Worm (Caenorhabditis elegans) whole organism, L2 larva: ENCODE results near the gene vha-14.

Experiments
- C34F6.9 ChIP-seq: fragments of 150-350 bp; optimal IDR thresholded peaks from 2 replicates; lab custom pipeline; 2014; ENCODE audit warnings: missing biosample characterization, missing genetic modification characterization
- F13H6.1 ChIP-seq: sonication (generic microtip); optimal IDR thresholded peaks from 2 replicates; lab custom pipeline; 2016; ENCODE audit warnings: missing genetic modification characterization, missing compliant biosample characterization
- Y55F3AM.14 ChIP-seq: fragments of 200-800 bp; sonication (Bioruptor generic); optimal IDR thresholded peaks from 2 replicates; lab custom pipeline; 2018; ENCODE audit warnings: mild to moderate bottlenecking, missing genetic modification characterization, missing compliant biosample characterization
- ZK546.5 ChIP-seq: sonication (generic microtip); optimal IDR thresholded peaks from 2 replicates; lab custom pipeline; 2017; ENCODE audit warnings: missing biosample characterization, missing genetic modification characterization
- alr-1 ChIP-seq: fragments of 150-350 bp; optimal IDR thresholded peaks from 2 replicates; lab custom pipeline; 2014; ENCODE audit warnings: missing biosample characterization, missing genetic modification characterization
- aly-2 ChIP-seq: fragments of 150-350 bp; optimal IDR thresholded peaks from 2 replicates; lab custom pipeline; 2014; ENCODE audit warnings: missing biosample characterization, missing genetic modification characterization
- ama-1 ChIP-seq: fragments of 150-350 bp; optimal IDR thresholded peaks from 2 replicates; lab custom pipeline; 2018; ENCODE audit warnings: inconsistent platforms
- blmp-1 ChIP-seq: sonication (generic microtip); optimal IDR thresholded peaks from 2 replicates; lab custom pipeline; 2017; ENCODE audit warnings: missing genetic modification characterization, mild to moderate bottlenecking, missing compliant biosample characterization, antibody characterized with exemption, moderate library complexity; ENCODE audit not compliant: insufficient read depth
- ceh-16 ChIP-seq: fragments of 150-350 bp; optimal IDR thresholded peaks from 2 replicates; lab custom pipeline; 2014; ENCODE audit warnings: missing biosample characterization, missing genetic modification characterization
- ceh-82 ChIP-seq: fragments of 150-350 bp; optimal IDR thresholded peaks from 2 replicates; lab custom pipeline; 2014; ENCODE audit warnings: missing biosample characterization, missing genetic modification characterization
- crh-2 ChIP-seq: sonication (generic microtip); optimal IDR thresholded peaks from 2 replicates; lab custom pipeline; 2017; ENCODE audit warnings: missing biosample characterization, missing genetic modification characterization
- dmd-4 ChIP-seq: sonication (generic microtip); optimal IDR thresholded peaks from 2 replicates; lab custom pipeline; 2017; ENCODE audit warnings: missing biosample characterization, missing genetic modification characterization
- elt-1 ChIP-seq: fragments of 150-350 bp; optimal IDR thresholded peaks from 2 replicates; lab custom pipeline; 2014; ENCODE audit warnings: missing biosample characterization, missing genetic modification characterization
- elt-3 ChIP-seq: sonication (generic microtip); optimal IDR thresholded peaks from 2 replicates; lab custom pipeline; 2017; ENCODE audit warnings: missing biosample characterization, missing genetic modification characterization
- fos-1 ChIP-seq: fragments of 150-350 bp; optimal IDR thresholded peaks from 2 replicates; lab custom pipeline; 2014; ENCODE audit warnings: missing biosample characterization, missing genetic modification characterization
- gmeb-1 ChIP-seq: fragments of 150-350 bp; optimal IDR thresholded peaks from 2 replicates; lab custom pipeline; 2014; ENCODE audit warnings: missing biosample characterization, missing genetic modification characterization
- lin-11 ChIP-seq: fragments of 150-350 bp; sonication (generic microtip); optimal IDR thresholded peaks from 2 replicates; lab custom pipeline; 2014; ENCODE audit warnings: missing biosample characterization, missing genetic modification characterization, inconsistent platforms, mixed read lengths
- lin-39 ChIP-seq: fragments of 150-350 bp; optimal IDR thresholded peaks from 2 replicates; lab custom pipeline; 2014; ENCODE audit warnings: missing biosample characterization, missing genetic modification reagents, missing genetic modification characterization
- lsy-2 ChIP-seq, 2 experiments: fragments of 150-350 bp in 1 of 2; sonication (generic microtip) in 1 of 2; optimal IDR thresholded peaks; 2 replicates each; lab custom pipeline; 2014 to 2017; ENCODE audit warnings: missing biosample characterization in 2 of 2, missing genetic modification characterization in 2 of 2
- mab-5 ChIP-seq: fragments of 150-350 bp; optimal IDR thresholded peaks from 2 replicates; lab custom pipeline; 2014; ENCODE audit warnings: missing biosample characterization, missing genetic modification characterization
- mdl-1 ChIP-seq, 2 experiments: fragments of 150-350 bp in 1 of 2; sonication (generic microtip) in 1 of 2; optimal IDR thresholded peaks; 2 replicates each; lab custom pipeline; 2017; ENCODE audit warnings: missing biosample characterization in 2 of 2, missing genetic modification characterization in 2 of 2
- nhr-11 ChIP-seq: fragments of 150-350 bp; optimal IDR thresholded peaks from 2 replicates; lab custom pipeline; 2014; ENCODE audit warnings: missing biosample characterization, missing genetic modification characterization
- nhr-129 ChIP-seq: fragments of 150-350 bp; optimal IDR thresholded peaks from 2 replicates; lab custom pipeline; 2014; ENCODE audit warnings: missing biosample characterization, missing genetic modification characterization
- nhr-23 ChIP-seq: fragments of 150-350 bp; optimal IDR thresholded peaks from 2 replicates; lab custom pipeline; 2014; ENCODE audit warnings: missing biosample characterization, missing genetic modification reagents, missing genetic modification characterization
- nhr-237 ChIP-seq: fragments of 150-350 bp; optimal IDR thresholded peaks from 2 replicates; lab custom pipeline; 2014; ENCODE audit warnings: missing biosample characterization, missing genetic modification characterization
- nhr-25 ChIP-seq: fragments of 150-350 bp; sonication (generic microtip); optimal IDR thresholded peaks from 3 replicates; lab custom pipeline; 2014; ENCODE audit warnings: missing biosample characterization, missing genetic modification characterization
- peb-1 ChIP-seq: fragments of 150-350 bp; optimal IDR thresholded peaks from 2 replicates; lab custom pipeline; 2014; ENCODE audit warnings: missing biosample characterization, missing genetic modification characterization
- sem-4 ChIP-seq: fragments of 150-350 bp; optimal IDR thresholded peaks from 2 replicates; lab custom pipeline; 2014; ENCODE audit warnings: missing biosample characterization, missing genetic modification reagents, missing genetic modification characterization
- skn-1 ChIP-seq: sonication (generic microtip); optimal IDR thresholded peaks from 2 replicates; lab custom pipeline; 2017; ENCODE audit warnings: missing biosample characterization, missing genetic modification characterization
- snpc-4 ChIP-seq: fragments of 150-350 bp; optimal IDR thresholded peaks from 2 replicates; lab custom pipeline; 2014; ENCODE audit warnings: missing biosample characterization, missing genetic modification characterization
- unc-39 ChIP-seq: fragments of 150-350 bp; optimal IDR thresholded peaks from 2 replicates; lab custom pipeline; 2014; ENCODE audit warnings: missing biosample characterization, missing genetic modification characterization
- ztf-11 ChIP-seq: sonication (generic microtip); optimal IDR thresholded peaks from 2 replicates; lab custom pipeline; 2017; ENCODE audit warnings: missing biosample characterization, missing genetic modification characterization

The vha-14 gene

ce11 chrIII:9546016-9546659 lies 38.2 kb downstream of the vha-14 start, which contains the start of gene unc-16 (continued):
- no peak for TF ChIP-seq nhr-23 (tag; lab: Kevin White, UChicago)
- peak; percentile 99 to 100 for TF ChIP-seq lsy-2 (tag; optimal IDR thresholded peaks at IDR 0.05; lab: Kevin White, UChicago)
- TF ChIP-seq lin-39 (tag; lab: Kevin White, UChicago) = no peak
- TF ChIP-seq nhr-25 (tag; lab: Kevin White, UChicago) = peak; percentile 84
- TF ChIP-seq elt-3 (tag; lab: Kevin White, UChicago) = no peak
- no peak for TF ChIP-seq blmp-1 (tag; lab: Kevin White, UChicago)
- peak; percentile 82 for TF ChIP-seq sem-4 (tag; lab: Kevin White, UChicago)
- no peak for TF ChIP-seq elt-1 (tag; lab: Kevin White, UChicago)
- no peak for TF ChIP-seq skn-1
- peak; percentile 64 to 91 for TF ChIP-seq mdl-1 (tag; optimal IDR thresholded peaks at IDR 0.05; lab: Kevin White, UChicago)
- TF ChIP-seq nhr-129 = peak; percentile 85
- peak; percentile 91 for TF ChIP-seq F13H6.1 (tag; lab: Kevin White, UChicago)
- no peak for TF ChIP-seq ztf-11 (tag; lab: Kevin White, UChicago)
- peak; percentile 84 for TF ChIP-seq ama-1 (lab: Kevin White, UChicago)
- peak; percentile 90 for TF ChIP-seq lin-11 (tag; lab: Kevin White, UChicago)
- peak; percentile 81 for TF ChIP-seq ceh-82
- TF ChIP-seq ceh-16 (tag; lab: Kevin White, UChicago) = no peak
- peak; percentile 80 for TF ChIP-seq mab-5
- peak; percentile 9 for TF ChIP-seq ZK546.5 (tag; lab: Kevin White, UChicago)
- no peak for TF ChIP-seq nhr-11 (tag; lab: Kevin White, UChicago)
- peak; percentile 2 for TF ChIP-seq Y55F3AM.14 (GFP tag; lab: Kevin White, UChicago)
- TF ChIP-seq alr-1 (tag; lab: Kevin White, UChicago) = no peak
- no peak for TF ChIP-seq peb-1 (tag; lab: Kevin White, UChicago)
- TF ChIP-seq unc-39 (tag; lab: Kevin White, UChicago) = no peak

- TF ChIP-seq nhr-237 (tag; lab: Kevin White, UChicago) = no peak
- no peak for TF ChIP-seq nhr-23 (tag; lab: Kevin White, UChicago)
- TF ChIP-seq peb-1 (tag; lab: Kevin White, UChicago) = no peak
- no peak for TF ChIP-seq snpc-4
- no peak for TF ChIP-seq crh-2
- TF ChIP-seq gmeb-1 (tag; lab: Kevin White, UChicago) = no peak
- TF ChIP-seq elt-3 (tag; lab: Kevin White, UChicago) = no peak
- no peak for TF ChIP-seq aly-2 (tag; lab: Kevin White, UChicago)
- no peak for TF ChIP-seq elt-1 (tag; lab: Kevin White, UChicago)
- TF ChIP-seq Y55F3AM.14 (GFP tag; lab: Kevin White, UChicago) = no peak
- no peak for TF ChIP-seq fos-1 (tag; lab: Kevin White, UChicago)
- no peak for TF ChIP-seq nhr-11 (tag; lab: Kevin White, UChicago)
- TF ChIP-seq dmd-4 = no peak
- TF ChIP-seq blmp-1 (tag; lab: Kevin White, UChicago) = no peak
Observed at ce11 chrIII:9556300-9556699, 48.4 kb downstream of the vha-14 start, which contains the start of gene ZK1098.11. Gene ZK1098.11, plus strand, starts transcription at chrIII:9556600.

ce11 chrIII:9558463-9558862 lies 50.6 kb downstream of the vha-14 start, which contains the start of gene C48B4.6:
Gene C48B4.6, minus strand, starts transcription at chrIII:9558563.
- TF ChIP-seq C34F6.9 (tag; lab: Kevin White, UChicago) = no peak
